Worm (Caenorhabditis elegans): ENCODE results near the gene gldi-6.

DNA sequence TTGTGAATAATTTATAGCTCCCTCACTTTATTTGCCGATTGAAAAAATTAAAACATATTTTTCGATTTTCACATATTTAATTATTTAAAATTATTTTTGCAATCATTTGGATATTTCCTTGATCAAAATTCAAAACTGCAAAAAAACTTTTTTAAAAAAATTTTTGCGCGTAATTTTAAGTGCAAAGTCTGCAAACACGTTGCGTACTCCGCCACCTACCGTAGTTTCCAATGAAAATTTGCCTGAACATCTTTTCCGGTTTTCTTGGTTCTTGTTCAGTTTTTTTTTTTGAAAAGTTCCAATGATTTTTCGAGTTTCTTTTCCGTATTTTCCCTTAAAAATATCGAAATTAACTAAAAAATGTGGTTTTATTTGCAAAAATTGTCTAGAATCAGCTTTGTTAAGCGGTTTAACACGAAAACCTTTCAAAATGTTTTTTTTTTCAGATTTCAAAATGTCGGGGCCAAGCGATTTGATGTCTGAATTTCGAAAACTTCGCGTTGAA is 2.1 kb downstream of the gldi-6 start, which contains the start of gene C16C8.25:
- TF ChIP-seq him-1 (tag; optimal IDR thresholded peaks at IDR 0.05) (no peak), dao-5 (tag; optimal IDR thresholded peaks at IDR 0.05) (no peak), W03F9.2 (tag; optimal IDR thresholded peaks at IDR 0.05) (no peak)
